Fruit fly (Drosophila melanogaster): ENCODE data around the gene mus304.

DNA sequence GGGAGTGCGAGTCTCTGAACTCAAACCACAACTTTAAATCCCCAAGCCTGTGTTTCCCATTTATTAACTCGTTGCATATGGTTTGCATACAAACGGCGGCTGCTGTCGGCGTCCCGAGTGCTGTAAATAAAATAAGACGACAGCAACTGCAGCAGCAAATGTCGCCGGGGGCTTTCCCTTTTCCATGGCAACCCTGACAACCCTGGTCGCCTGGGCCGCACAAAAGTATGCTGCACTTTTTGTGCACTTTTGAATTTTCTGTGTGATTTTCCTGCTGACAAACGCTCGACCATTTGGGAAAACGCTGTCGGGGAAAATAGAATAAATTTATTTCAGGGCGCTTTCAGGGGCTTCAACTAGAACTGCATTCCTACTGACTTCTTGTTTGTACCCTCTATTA lies 44.5 kb downstream of the mus304 start:
- no peak for TF ChIP-seq Sox102F (GFP tag; optimal IDR thresholded peaks at IDR 0.05)
- no peak for TF ChIP-seq dac (GFP tag; optimal IDR thresholded peaks at IDR 0.05)
- TF ChIP-seq Blimp-1 (GFP tag; optimal IDR thresholded peaks at IDR 0.05), result no peak
- no peak for TF ChIP-seq CG34406 (GFP tag; optimal IDR thresholded peaks at IDR 0.05)
